Fruit fly (Drosophila melanogaster): ENCODE data around the gene CG12091.

Gene CG12091

dm6 chr3L:1533699-1534431, 2.8 kb downstream of the CG12091 start, which contains the start of gene Iml1 (continued):
- TF ChIP-seq CG3995 (GFP tag; optimal IDR thresholded peaks at IDR 0.05) (peak; percentile 71), CTCF (GFP tag; optimal IDR thresholded peaks at IDR 0.05) (no peak), CG2199 (GFP tag; IDR thresholded peaks at IDR 0.05) (no peak), gfzf (GFP tag; optimal IDR thresholded peaks at IDR 0.05) (peak; percentile 58), CG4730 (GFP tag; IDR thresholded peaks at IDR 0.05) (no peak), mirr (GFP tag; optimal IDR thresholded peaks at IDR 0.05) (no peak), Hey (tag; optimal IDR thresholded peaks at IDR 0.05) (no peak), br (optimal IDR thresholded peaks at IDR 0.05) (no peak), Chrac-16 (GFP tag; optimal IDR thresholded peaks at IDR 0.05) (peak; percentile 10), Hand (GFP tag; optimal IDR thresholded peaks at IDR 0.05) (no peak), Doc2 (GFP tag; IDR thresholded peaks at IDR 0.05) (no peak), Sox102F (GFP tag; optimal IDR thresholded peaks at IDR 0.05) (no peak), CG14710 (tag; optimal IDR thresholded peaks at IDR 0.05) (peak; percentile 50), CG18764 (GFP tag; optimal IDR thresholded peaks at IDR 0.05) (no peak), CG31365 (tag; optimal IDR thresholded peaks at IDR 0.05) (no peak), stwl (tag; optimal IDR thresholded peaks at IDR 0.05) (no peak), Nf-YB (GFP tag; optimal IDR thresholded peaks at IDR 0.05) (no peak), CG13424 (tag; optimal IDR thresholded peaks at IDR 0.05) (peak; percentile 30), disco-r (GFP tag; optimal IDR thresholded peaks at IDR 0.05) (no peak), dmrt99B (tag; optimal IDR thresholded peaks at IDR 0.05) (no peak), CG43689 (GFP tag; IDR thresholded peaks at IDR 0.05) (no peak), CG8388 (GFP tag; optimal IDR thresholded peaks at IDR 0.05) (peak; percentile 32), knrl (GFP tag; IDR thresholded peaks at IDR 0.05; ENCODE audit: partially characterized antibody) (no peak), zen2 (GFP tag; IDR thresholded peaks at IDR 0.05; ENCODE audit: partially characterized antibody) (no peak), maf-S (GFP tag; optimal IDR thresholded peaks at IDR 0.05) (no peak), CG11695 (GFP tag; IDR thresholded peaks at IDR 0.05) (no peak), seq (GFP tag; IDR thresholded peaks at IDR 0.05) (no peak), CG7963 (GFP tag; IDR thresholded peaks at IDR 0.05; ENCODE audit: partially characterized antibody) (no peak), ase (GFP tag; IDR thresholded peaks at IDR 0.05) (peak; percentile 29; the same call in 1 of the 3 replicates), YL-1 (GFP tag; optimal IDR thresholded peaks at IDR 0.05) (peak; percentile 43), al (GFP tag; IDR thresholded peaks at IDR 0.05) (peak; percentile 68), Scr (GFP tag; IDR thresholded peaks at IDR 0.05; ENCODE audit: partially characterized antibody) (no peak), pfk (GFP tag; optimal IDR thresholded peaks at IDR 0.05) (no peak), CG2889 (GFP tag; IDR thresholded peaks at IDR 0.05) (0 out of 3 replicates have a peak, but pooled peaks have one; percentile 12), Rfx (GFP tag; IDR thresholded peaks at IDR 0.05) (peak; percentile 80), fd64A (GFP tag; optimal IDR thresholded peaks at IDR 0.05) (no peak), CrebB (tag; optimal IDR thresholded peaks at IDR 0.05) (no peak), bcd (GFP tag; optimal IDR thresholded peaks at IDR 0.05) (no peak), sqz (GFP tag; optimal IDR thresholded peaks at IDR 0.05) (no peak), ac (GFP tag; optimal IDR thresholded peaks at IDR 0.05) (no peak), grau (tag; optimal IDR thresholded peaks at IDR 0.05) (no peak), Med (GFP tag) (peak; percentile 74), CG32532 (GFP tag; IDR thresholded peaks at IDR 0.05) (peak; percentile 71), pb (GFP tag; optimal IDR thresholded peaks at IDR 0.05) (no peak), Opbp (GFP tag; IDR thresholded peaks at IDR 0.05; ENCODE audit: partially characterized antibody) (no peak), gem (tag; optimal IDR thresholded peaks at IDR 0.05) (no peak), ab (GFP tag; optimal IDR thresholded peaks at IDR 0.05) (no peak), CG15479 (GFP tag; optimal IDR thresholded peaks at IDR 0.05) (peak; percentile 61), cas (GFP tag; IDR thresholded peaks at IDR 0.05) (no peak), pum (GFP tag; optimal IDR thresholded peaks at IDR 0.05) (no peak), CG17385 (GFP tag; optimal IDR thresholded peaks at IDR 0.05) (no peak)
